Fruit fly (Drosophila melanogaster) whole organism, embryonic: Measurements from ENCODE around the gene Set2.

ENCODE experiments used
- Abd-B ChIP-seq: fragments of 200-800 bp; sonication (Bioruptor generic); optimal IDR thresholded peaks from 2 replicates; lab custom pipeline; 2018; ENCODE audit warnings: missing biosample characterization, mild to moderate bottlenecking, missing genetic modification characterization, moderate library complexity
- Bgb ChIP-seq: fragments of 200-800 bp; sonication (Bioruptor generic); IDR thresholded peaks from 2 replicates; pipeline ENCODE4 v1.3.6; 2022; ENCODE audit warnings: missing biosample characterization, missing genetic modification characterization; ENCODE audit not compliant: partially characterized antibody
- CG10979 ChIP-seq: fragments of 200-800 bp; sonication (Bioruptor generic); optimal IDR thresholded peaks from 2 replicates; lab custom pipeline; 2018; ENCODE audit warnings: missing biosample characterization, mild to moderate bottlenecking, missing genetic modification characterization, moderate library complexity
- CG11093 ChIP-seq: fragments of 200-800 bp; sonication (Bioruptor generic); IDR thresholded peaks from 3 replicates; pipeline ENCODE4 v1.3.6; 2022; ENCODE audit warnings: missing biosample characterization, missing genetic modification characterization
- CG12104 ChIP-seq: fragments of 200-800 bp; sonication (Bioruptor generic); optimal IDR thresholded peaks from 3 replicates; lab custom pipeline; 2016; ENCODE audit warnings: missing biosample characterization, missing genetic modification characterization
- CG12391 ChIP-seq: fragments of 200-800 bp; sonication (Bioruptor generic); optimal IDR thresholded peaks from 3 replicates; lab custom pipeline; 2018; ENCODE audit warnings: missing biosample characterization, mild to moderate bottlenecking, missing genetic modification characterization, moderate library complexity
- CG12744 ChIP-seq: fragments of 200-800 bp; sonication (Bioruptor generic); optimal IDR thresholded peaks from 2 replicates; lab custom pipeline; 2016; ENCODE audit warnings: missing biosample characterization, missing genetic modification characterization
- CG13775 ChIP-seq: fragments of 200-800 bp; sonication (Bioruptor generic); optimal IDR thresholded peaks from 3 replicates; lab custom pipeline; 2017; ENCODE audit warnings: missing biosample characterization, mild to moderate bottlenecking, missing genetic modification characterization
- CG13894 ChIP-seq: fragments of 200-800 bp; sonication (Bioruptor generic); optimal IDR thresholded peaks from 3 replicates; lab custom pipeline; 2018; ENCODE audit warnings: missing biosample characterization, mild to moderate bottlenecking, missing genetic modification characterization, moderate library complexity
- CG14014 ChIP-seq: fragments of 200-800 bp; sonication (Bioruptor generic); IDR thresholded peaks from 2 replicates; pipeline ENCODE4 v1.3.6; 2022; ENCODE audit warnings: missing biosample characterization, missing genetic modification characterization
- CG17186 ChIP-seq: fragments of 200-800 bp; sonication (Bioruptor generic); optimal IDR thresholded peaks from 3 replicates; lab custom pipeline; 2017; ENCODE audit warnings: missing biosample characterization, missing genetic modification reagents, missing genetic modification characterization
- CG17328 ChIP-seq: fragments of 200-800 bp; sonication (Bioruptor generic); IDR thresholded peaks from 2 replicates; pipeline ENCODE4 v1.3.6; 2022; ENCODE audit warnings: missing biosample characterization, missing genetic modification characterization
- CG17802 ChIP-seq: fragments of 200-800 bp; sonication (Bioruptor generic); optimal IDR thresholded peaks from 2 replicates; lab custom pipeline; 2018; ENCODE audit warnings: missing biosample characterization, mild to moderate bottlenecking, missing genetic modification characterization, moderate library complexity
- CG2116 ChIP-seq: fragments of 200-800 bp; sonication (Bioruptor generic); optimal IDR thresholded peaks from 3 replicates; lab custom pipeline; 2018; ENCODE audit warnings: missing biosample characterization, mild to moderate bottlenecking, missing genetic modification characterization
- CG2678 ChIP-seq: fragments of 200-800 bp; sonication (Bioruptor generic); optimal IDR thresholded peaks from 3 replicates; lab custom pipeline; 2019; ENCODE audit warnings: missing biosample characterization, mild to moderate bottlenecking, missing genetic modification characterization, moderate library complexity
- CG31388 ChIP-seq: fragments of 200-800 bp; sonication (Bioruptor generic); optimal IDR thresholded peaks from 2 replicates; lab custom pipeline; 2016; ENCODE audit warnings: missing biosample characterization, missing genetic modification characterization
- CG32772 ChIP-seq: fragments of 200-800 bp; sonication (Bioruptor generic); IDR thresholded peaks from 2 replicates; pipeline ENCODE4 v1.3.6; 2022; ENCODE audit warnings: missing biosample characterization, missing genetic modification characterization
- CG4360 ChIP-seq: fragments of 200-800 bp; sonication (Bioruptor generic); IDR thresholded peaks from 2 replicates; pipeline ENCODE4 v1.3.6; 2022; ENCODE audit warnings: missing biosample characterization, missing genetic modification characterization
- CG4617 ChIP-seq: fragments of 200-800 bp; sonication (Bioruptor generic); optimal IDR thresholded peaks from 3 replicates; lab custom pipeline; 2016; ENCODE audit warnings: missing biosample characterization, missing genetic modification characterization, borderline replicate concordance
- CG4854 ChIP-seq: fragments of 200-800 bp; sonication (Bioruptor generic); optimal IDR thresholded peaks from 2 replicates; lab custom pipeline; 2016; ENCODE audit warnings: missing biosample characterization, missing genetic modification characterization, inconsistent platforms
- CG5245 ChIP-seq: fragments of 200-800 bp; sonication (Bioruptor generic); optimal IDR thresholded peaks from 3 replicates; lab custom pipeline; 2016; ENCODE audit warnings: missing biosample characterization, missing genetic modification characterization
- CG9817 ChIP-seq: fragments of 200-800 bp; sonication (Bioruptor generic); optimal IDR thresholded peaks from 2 replicates; lab custom pipeline; 2018; ENCODE audit warnings: missing biosample characterization, mild to moderate bottlenecking, missing genetic modification characterization, moderate library complexity
- HLH3B ChIP-seq: fragments of 200-800 bp; sonication (Bioruptor generic); IDR thresholded peaks from 2 replicates; pipeline ENCODE4 v1.3.6; 2022; ENCODE audit warnings: missing biosample characterization, missing genetic modification characterization
- HmgD ChIP-seq: fragments of 200-800 bp; sonication (Bioruptor generic); optimal IDR thresholded peaks from 3 replicates; lab custom pipeline; 2016; ENCODE audit warnings: missing biosample characterization, missing genetic modification characterization
- Hmr ChIP-seq: fragments of 200-800 bp; sonication (Bioruptor generic); optimal IDR thresholded peaks from 3 replicates; lab custom pipeline; 2017; ENCODE audit warnings: mild to moderate bottlenecking, missing biosample characterization, missing genetic modification reagents, missing genetic modification characterization
- MTF-1 ChIP-seq: fragments of 200-800 bp; sonication (Bioruptor generic); optimal IDR thresholded peaks from 2 replicates; lab custom pipeline; 2018; ENCODE audit warnings: missing biosample characterization, mild to moderate bottlenecking, missing genetic modification characterization, borderline replicate concordance
- Oaz ChIP-seq: fragments of 200-800 bp; sonication (Bioruptor generic); IDR thresholded peaks from 2 replicates; pipeline ENCODE4 v1.3.6; 2022; ENCODE audit warnings: missing biosample characterization, missing genetic modification characterization
- YL-1 ChIP-seq: fragments of 200-800 bp; sonication (Bioruptor generic); optimal IDR thresholded peaks from 3 replicates; lab custom pipeline; 2017; ENCODE audit warnings: missing biosample characterization, mild to moderate bottlenecking, missing genetic modification characterization
- ato ChIP-seq: fragments of 200-800 bp; sonication (Bioruptor generic); IDR thresholded peaks from 2 replicates; pipeline ENCODE4 v1.3.6; 2022; ENCODE audit warnings: missing biosample characterization, missing genetic modification characterization; ENCODE audit not compliant: partially characterized antibody
- chif ChIP-seq, 2 experiments: fragments of 200-800 bp; sonication (Bioruptor generic); optimal IDR thresholded peaks; 3 replicates each; lab custom pipeline; 2016; ENCODE audit warnings: missing biosample characterization in 2 of 2, missing genetic modification characterization in 2 of 2
- crol ChIP-seq: fragments of 200-800 bp; sonication (Bioruptor generic); IDR thresholded peaks from 2 replicates; pipeline ENCODE4 v1.3.6; 2022; ENCODE audit warnings: missing biosample characterization, missing genetic modification characterization
- dmrt11E ChIP-seq: fragments of 200-800 bp; sonication (Bioruptor generic); optimal IDR thresholded peaks from 3 replicates; lab custom pipeline; 2018; ENCODE audit warnings: missing biosample characterization, mild to moderate bottlenecking, missing genetic modification characterization, moderate library complexity
- fru ChIP-seq: fragments of >200 bp; optimal IDR thresholded peaks from 2 replicates; lab custom pipeline; 2017
- gcm2 ChIP-seq: fragments of 200-800 bp; sonication (Bioruptor generic); optimal IDR thresholded peaks from 2 replicates; lab custom pipeline; 2016; ENCODE audit warnings: missing biosample characterization, missing genetic modification characterization
- gro ChIP-seq: fragments of 200-800 bp; sonication (Bioruptor generic); optimal IDR thresholded peaks from 2 replicates; lab custom pipeline; 2016; ENCODE audit warnings: missing biosample characterization, missing genetic modification characterization
- h ChIP-seq: fragments of >200 bp; optimal IDR thresholded peaks from 2 replicates; lab custom pipeline; 2017
- hkb ChIP-seq, 2 experiments: fragments of 200-800 bp in 1 of 2; fragments of >200 bp in 1 of 2; sonication (Bioruptor generic) in 1 of 2; IDR thresholded peaks in 1 of 2; optimal IDR thresholded peaks in 1 of 2; 2 replicates each; pipeline versions ENCODE4 v1.3.6 to Lab custom; 2017 to 2022; ENCODE audit warnings: missing biosample characterization in 1 of 2, missing genetic modification characterization in 1 of 2
- jumu ChIP-seq: fragments of 200-800 bp; sonication (Bioruptor generic); optimal IDR thresholded peaks from 3 replicates; lab custom pipeline; 2016; ENCODE audit warnings: missing biosample characterization, missing genetic modification characterization
- lov ChIP-seq, 2 experiments: fragments of 200-800 bp in 1 of 2; fragments of >200 bp in 1 of 2; sonication (Bioruptor generic) in 1 of 2; IDR thresholded peaks in 1 of 2; optimal IDR thresholded peaks in 1 of 2; 2 replicates in 1 of 2; 3 replicates in 1 of 2; pipeline versions ENCODE4 v1.3.6 to Lab custom; 2017 to 2022; ENCODE audit warnings: missing biosample characterization in 1 of 2, missing genetic modification characterization in 1 of 2
- mam ChIP-seq: fragments of 200-800 bp; sonication (Bioruptor generic); optimal IDR thresholded peaks from 3 replicates; lab custom pipeline; 2016; ENCODE audit warnings: missing biosample characterization, missing genetic modification characterization
- oc ChIP-seq: fragments of 200-800 bp; sonication (Bioruptor generic); optimal IDR thresholded peaks from 2 replicates; lab custom pipeline; 2018; ENCODE audit warnings: missing biosample characterization, mild to moderate bottlenecking, missing genetic modification characterization, moderate library complexity
- peb ChIP-seq: fragments of 200-800 bp; sonication (Bioruptor generic); IDR thresholded peaks from 2 replicates; pipeline ENCODE4 v1.3.6; 2022; ENCODE audit warnings: missing biosample characterization, missing genetic modification characterization
- pnt ChIP-seq: fragments of 200-800 bp; sonication (Bioruptor generic); optimal IDR thresholded peaks from 3 replicates; lab custom pipeline; 2016; ENCODE audit warnings: missing biosample characterization, missing genetic modification characterization
- psq ChIP-seq: fragments of 200-800 bp; sonication (Bioruptor generic); optimal IDR thresholded peaks from 2 replicates; lab custom pipeline; 2017; ENCODE audit warnings: missing biosample characterization, missing genetic modification characterization
- slbo ChIP-seq: fragments of 200-800 bp; sonication (Bioruptor generic); IDR thresholded peaks from 2 replicates; pipeline ENCODE4 v1.3.6; 2022; ENCODE audit warnings: missing biosample characterization, missing genetic modification characterization
- tgo ChIP-seq: fragments of 200-800 bp; sonication (Bioruptor generic); IDR thresholded peaks from 3 replicates; pipeline ENCODE4 v1.3.6; 2022; ENCODE audit warnings: missing biosample characterization, missing genetic modification characterization
- tna ChIP-seq: fragments of 200-800 bp; sonication (Bioruptor generic); IDR thresholded peaks from 2 replicates; pipeline ENCODE4 v1.3.6; 2022; ENCODE audit warnings: missing biosample characterization, missing genetic modification characterization; ENCODE audit not compliant: partially characterized antibody
- trh ChIP-seq: fragments of 200-800 bp; sonication (Bioruptor generic); optimal IDR thresholded peaks from 2 replicates; lab custom pipeline; 2016; ENCODE audit warnings: missing biosample characterization, missing genetic modification characterization
- vfl ChIP-seq: fragments of 200-800 bp; sonication (Bioruptor generic); optimal IDR thresholded peaks from 2 replicates; lab custom pipeline; 2016; ENCODE audit warnings: missing biosample characterization, missing genetic modification characterization
- wor ChIP-seq: fragments of 200-800 bp; sonication (Bioruptor generic); IDR thresholded peaks from 2 replicates; pipeline ENCODE4 v1.3.6; 2022; ENCODE audit warnings: missing biosample characterization, missing genetic modification characterization

Set2 gene

DNA sequence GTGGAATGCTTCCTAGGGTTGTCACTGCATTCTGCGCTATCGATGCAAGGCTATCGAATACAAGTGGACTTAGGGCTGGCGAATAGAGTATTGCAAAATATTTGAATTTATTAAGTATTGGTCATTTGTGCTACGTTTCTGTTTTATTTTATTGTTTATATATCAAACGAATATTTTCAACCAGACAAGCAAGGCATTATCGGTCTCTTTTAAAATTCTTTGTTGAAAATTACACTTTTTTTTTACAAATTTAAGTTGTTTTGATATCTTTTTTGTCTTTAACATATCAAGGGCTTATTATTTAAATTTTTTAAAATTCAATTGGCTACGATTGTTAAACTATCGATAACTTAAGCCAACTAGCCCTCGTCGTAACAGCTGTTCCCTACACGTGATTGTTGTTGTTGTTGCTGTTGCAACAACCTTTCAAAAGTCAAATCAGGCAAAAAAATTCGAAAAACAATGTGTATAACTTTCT lies 25.6 kb upstream of the Set2 start, which contains the start of the genes Ype and CG1662 (continued):
- TF ChIP-seq CG17802 = peak; percentile 29
- TF ChIP-seq hkb (optimal IDR thresholded peaks at IDR 0.05; lab: Kevin White, UChicago) = no peak
- TF ChIP-seq hkb (GFP tag; IDR thresholded peaks at IDR 0.05; lab: Robert Waterston, UW) = peak; percentile 59
- TF ChIP-seq h (lab: Kevin White, UChicago) = no peak
- TF ChIP-seq CG12104 = peak; percentile 79
- no peak for TF ChIP-seq ato (GFP tag; lab: Robert Waterston, UW)
- peak; percentile 48 for TF ChIP-seq CG4854 (GFP tag; lab: Kevin White, UChicago)
- no peak for TF ChIP-seq peb (GFP tag; lab: Robert Waterston, UW)
- TF ChIP-seq gcm2 (GFP tag; lab: Kevin White, UChicago) = no peak
- TF ChIP-seq wor (GFP tag; lab: Robert Waterston, UW) = no peak
- peak; percentile 50 for TF ChIP-seq pnt
- TF ChIP-seq mam (GFP tag; lab: Kevin White, UChicago) = peak; percentile 76
- 0 out of 3 replicates have a peak, but pooled peaks have one; percentile 6 for TF ChIP-seq CG11093 (GFP tag; lab: Robert Waterston, UW)
- TF ChIP-seq MTF-1 (GFP tag; lab: Kevin White, UChicago) = no peak
- TF ChIP-seq CG13894 = peak; percentile 76
- peak; percentile 67 for TF ChIP-seq jumu
- peak; percentile 67 for TF ChIP-seq Hmr (GFP tag; lab: Kevin White, UChicago)
- TF ChIP-seq CG17186 (GFP tag; lab: Kevin White, UChicago) = peak; percentile 53
- TF ChIP-seq CG9817 (tag; lab: Kevin White, UChicago) = peak; percentile 82
- no peak; the same call in 1 of the 2 replicates for TF ChIP-seq tna
- peak; percentile 85 for TF ChIP-seq slbo (GFP tag; lab: Robert Waterston, UW)
- TF ChIP-seq CG31388 (GFP tag; lab: Kevin White, UChicago) = peak; percentile 7
- peak; percentile 66 for TF ChIP-seq tgo
- no peak for TF ChIP-seq lov (optimal IDR thresholded peaks at IDR 0.05; lab: Kevin White, UChicago)
- TF ChIP-seq lov (GFP tag; IDR thresholded peaks at IDR 0.05; lab: Robert Waterston, UW) = 0 out of 3 replicates have a peak, but pooled peaks have one; percentile 31
- TF ChIP-seq CG4617 (GFP tag; lab: Kevin White, UChicago) = peak; percentile 61
- peak; percentile 88 for TF ChIP-seq CG4360 (GFP tag; lab: Robert Waterston, UW)
- peak; percentile 87 for TF ChIP-seq CG12391 (tag; lab: Kevin White, UChicago)
- peak; percentile 56 for TF ChIP-seq CG32772 (GFP tag; lab: Robert Waterston, UW)
- peak; percentile 77 for TF ChIP-seq Abd-B
- TF ChIP-seq CG13775 (GFP tag; lab: Kevin White, UChicago) = peak; percentile 82
- TF ChIP-seq HLH3B (GFP tag; lab: Robert Waterston, UW) = peak; percentile 45; the same call in 1 of the 2 replicates
- TF ChIP-seq vfl (GFP tag; lab: Kevin White, UChicago) = peak; percentile 63
- peak; percentile 84 for TF ChIP-seq oc (tag; lab: Kevin White, UChicago)
- TF ChIP-seq gro (GFP tag; lab: Kevin White, UChicago) = no peak
- TF ChIP-seq fru (lab: Kevin White, UChicago) = no peak
- peak; percentile 51 for TF ChIP-seq Bgb
- TF ChIP-seq dmrt11E (tag; lab: Kevin White, UChicago) = peak; percentile 71
- TF ChIP-seq HmgD (GFP tag; lab: Kevin White, UChicago) = no peak
- no peak for TF ChIP-seq crol
- peak; percentile 86 for TF ChIP-seq CG2116 (GFP tag; lab: Kevin White, UChicago)
- peak; percentile 35 for TF ChIP-seq psq
- peak; percentile 4 for TF ChIP-seq trh
- TF ChIP-seq CG10979 = peak; percentile 61
- peak; percentile 83 for TF ChIP-seq CG2678 (tag; lab: Kevin White, UChicago)
- peak; percentile 44; the same call in 1 of the 2 replicates for TF ChIP-seq CG14014 (GFP tag; lab: Robert Waterston, UW)
- TF ChIP-seq CG12744 (GFP tag; lab: Kevin White, UChicago) = peak; percentile 9
- TF ChIP-seq Oaz (GFP tag; lab: Robert Waterston, UW) = 0 out of 2 replicates have a peak, but pooled peaks have one; percentile 16
- peak; percentile 55 for TF ChIP-seq YL-1
- peak; percentile 55 to 62 for TF ChIP-seq chif (GFP tag; optimal IDR thresholded peaks at IDR 0.05; lab: Kevin White, UChicago)
- TF ChIP-seq CG17328 (GFP tag; lab: Robert Waterston, UW) = peak; percentile 68
- TF ChIP-seq CG5245 (GFP tag; lab: Kevin White, UChicago) = peak; percentile 47
